Worm (Caenorhabditis elegans) whole organism, L3 larva: Measurements from ENCODE around the gene gfi-1.

Source experiments
- ceh-82 ChIP-seq: fragments of 150-350 bp; optimal IDR thresholded peaks from 2 replicates; lab custom pipeline; 2014; ENCODE audit warnings: missing biosample characterization, missing genetic modification characterization
- fos-1 ChIP-seq: fragments of 150-350 bp; optimal IDR thresholded peaks from 2 replicates; lab custom pipeline; 2014; ENCODE audit warnings: missing biosample characterization, missing genetic modification characterization
- hmg-11 ChIP-seq: sonication (generic microtip); optimal IDR thresholded peaks from 2 replicates; lab custom pipeline; 2016; ENCODE audit warnings: missing genetic modification characterization, missing compliant biosample characterization
- lin-39 ChIP-seq: fragments of 150-350 bp; optimal IDR thresholded peaks from 2 replicates; lab custom pipeline; 2018; ENCODE audit warnings: missing biosample characterization, missing genetic modification reagents, missing genetic modification characterization
- nfya-1 ChIP-seq: sonication (generic microtip); optimal IDR thresholded peaks from 2 replicates; lab custom pipeline; 2017; ENCODE audit warnings: missing genetic modification characterization, mild to moderate bottlenecking, missing compliant biosample characterization, antibody characterized with exemption, moderate library complexity; ENCODE audit not compliant: insufficient read depth
- skn-1 ChIP-seq: fragments of 150-350 bp; optimal IDR thresholded peaks from 2 replicates; lab custom pipeline; 2014; ENCODE audit warnings: missing biosample characterization, missing genetic modification characterization
- zag-1 ChIP-seq: fragments of 150-350 bp; optimal IDR thresholded peaks from 2 replicates; lab custom pipeline; 2014; ENCODE audit warnings: missing biosample characterization, missing genetic modification characterization

Gene gfi-1

DNA sequence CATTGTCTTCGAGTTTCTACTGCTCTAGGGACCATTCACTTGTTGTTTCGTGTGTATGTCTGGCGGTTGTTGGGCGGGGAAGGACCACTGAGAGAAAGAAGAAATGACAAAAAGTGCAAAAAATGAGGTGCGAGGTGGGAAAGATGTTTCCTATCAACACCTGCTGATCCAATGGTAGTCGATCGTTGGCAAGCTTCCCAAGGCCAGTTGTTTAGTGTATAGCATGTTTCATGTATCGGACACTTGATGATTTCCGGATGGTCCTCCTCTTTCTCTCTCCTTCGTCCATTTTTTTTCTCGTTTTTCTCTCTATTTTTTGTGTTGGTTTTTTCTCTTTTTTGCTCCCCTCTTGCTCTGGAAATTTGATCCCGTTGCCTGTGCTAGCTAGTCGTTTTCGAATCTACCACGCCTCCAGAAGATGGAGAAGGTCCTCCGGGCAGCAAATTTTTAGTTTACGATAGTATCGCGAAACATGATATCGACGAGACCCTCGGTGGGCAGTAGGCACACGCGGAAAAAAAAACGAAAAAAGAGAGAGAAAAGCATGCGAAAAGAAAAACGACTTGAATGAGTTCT is 53.6 kb downstream of the gfi-1 start:
- TF ChIP-seq nfya-1 (tag; lab: Kevin White, UChicago) (peak; percentile 34), fos-1 (tag; lab: Kevin White, UChicago) (no peak), lin-39 (tag; lab: Kevin White, UChicago) (peak; percentile 11), zag-1 (tag; lab: Kevin White, UChicago) (no peak)

DNA sequence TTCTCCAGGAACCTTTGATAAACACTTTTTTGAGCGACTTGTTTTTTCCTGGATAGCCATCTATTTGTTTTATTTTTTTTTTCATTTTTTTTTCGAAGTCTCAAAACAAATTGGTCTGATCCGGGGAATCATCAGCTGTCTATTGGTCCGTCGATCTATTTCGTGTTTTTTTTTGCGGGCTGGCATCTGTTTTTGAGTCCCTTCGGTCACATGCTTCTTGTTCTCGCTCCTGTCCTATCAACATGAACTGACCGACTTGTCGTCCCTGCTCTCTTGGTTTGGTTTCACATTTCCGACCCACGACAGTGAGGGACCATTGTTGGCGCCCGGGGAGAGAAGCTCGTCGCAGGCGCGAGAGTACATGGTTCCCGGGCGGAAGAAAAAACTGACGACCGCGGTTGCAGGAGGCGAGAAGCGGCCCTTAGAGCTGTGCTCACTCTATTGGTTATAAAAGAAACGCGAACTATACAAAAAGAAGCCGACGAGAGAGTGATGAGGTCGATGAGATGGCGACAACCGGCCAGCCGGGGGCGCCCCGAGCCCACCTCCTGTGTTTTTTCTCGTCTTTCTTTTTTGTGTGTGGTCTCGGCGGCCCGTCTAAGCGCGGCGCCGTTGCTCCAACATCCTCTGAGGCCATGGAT is 55.1 kb downstream of the gfi-1 start:
- TF ChIP-seq nfya-1 (tag; lab: Kevin White, UChicago) (peak; percentile 13), skn-1 (tag; lab: Kevin White, UChicago) (no peak), hmg-11 (tag; lab: Kevin White, UChicago) (no peak), ceh-82 (tag; lab: Kevin White, UChicago) (no peak)
